Fruit fly (Drosophila melanogaster): ENCODE measurements around the gene CG6788.

The CG6788 gene

dm6 chrX:17887877-17888276 is at the start of gene CG6788:
Gene CG6788, plus strand, starts transcription at chrX:17888177.
- no peak for TF ChIP-seq gl (tag; optimal IDR thresholded peaks at IDR 0.05)
- no peak for TF ChIP-seq CG8301 (tag; optimal IDR thresholded peaks at IDR 0.05)
- no peak for TF ChIP-seq EcR (GFP tag; optimal IDR thresholded peaks at IDR 0.05)
- TF ChIP-seq CG8159 (tag; optimal IDR thresholded peaks at IDR 0.05) = no peak
- TF ChIP-seq CG14655 (GFP tag; optimal IDR thresholded peaks at IDR 0.05) = no peak
- TF ChIP-seq CG13204 (GFP tag; optimal IDR thresholded peaks at IDR 0.05) = no peak
- no peak for TF ChIP-seq D1 (tag; optimal IDR thresholded peaks at IDR 0.05)
- no peak for TF ChIP-seq CG32121 (GFP tag; IDR thresholded peaks at IDR 0.05)
- no peak for TF ChIP-seq CG34367 (tag; optimal IDR thresholded peaks at IDR 0.05)
- no peak for TF ChIP-seq CG15710 (tag; optimal IDR thresholded peaks at IDR 0.05)
- no peak for TF ChIP-seq Ets98B (GFP tag; IDR thresholded peaks at IDR 0.05)
- TF ChIP-seq CG9948 (tag; optimal IDR thresholded peaks at IDR 0.05) = no peak
- TF ChIP-seq CG4496 (GFP tag; IDR thresholded peaks at IDR 0.05) = no peak
- TF ChIP-seq CG17806 (tag; optimal IDR thresholded peaks at IDR 0.05) = no peak

dm6 chrX:17841923-17842322 is 46.1 kb upstream of the CG6788 start, which contains the start of gene Taf9:
Gene Taf9, plus strand, starts transcription at chrX:17842161.
- TF ChIP-seq Ets98B (GFP tag; IDR thresholded peaks at IDR 0.05) (no peak), CG4496 (GFP tag; IDR thresholded peaks at IDR 0.05) (peak; percentile 40; the same call in 1 of the 3 replicates)

- TF ChIP-seq CG14655 (GFP tag; optimal IDR thresholded peaks at IDR 0.05) = no peak
- peak; percentile 72 for TF ChIP-seq gl (tag; optimal IDR thresholded peaks at IDR 0.05)
- no peak for TF ChIP-seq D1 (tag; optimal IDR thresholded peaks at IDR 0.05)
- TF ChIP-seq CG10348 (GFP tag; IDR thresholded peaks at IDR 0.05) = peak; percentile 87
- peak; percentile 91 for TF ChIP-seq CG17806 (tag; optimal IDR thresholded peaks at IDR 0.05)
- TF ChIP-seq CG8301 (tag; optimal IDR thresholded peaks at IDR 0.05) = peak; percentile 90
- peak; percentile 96 for TF ChIP-seq CG15710 (tag; optimal IDR thresholded peaks at IDR 0.05)
- peak; percentile 95 for TF ChIP-seq CG32121 (GFP tag; IDR thresholded peaks at IDR 0.05)
- TF ChIP-seq rn (GFP tag; IDR thresholded peaks at IDR 0.05) = peak; percentile 94
- no peak for TF ChIP-seq Pif1A (GFP tag; optimal IDR thresholded peaks at IDR 0.05)
- TF ChIP-seq CG34367 (tag; optimal IDR thresholded peaks at IDR 0.05) = peak; percentile 82
- TF ChIP-seq CG13204 (GFP tag; optimal IDR thresholded peaks at IDR 0.05) = no peak
- TF ChIP-seq Snoo (tag; optimal IDR thresholded peaks at IDR 0.05) = peak; percentile 88
- TF ChIP-seq Pif1B (GFP tag; optimal IDR thresholded peaks at IDR 0.05) = peak; percentile 85
- TF ChIP-seq CG9948 (tag; optimal IDR thresholded peaks at IDR 0.05) = peak; percentile 86
- peak; percentile 93 for TF ChIP-seq fd96Ca (GFP tag; IDR thresholded peaks at IDR 0.05)
- TF ChIP-seq CG8159 (tag; optimal IDR thresholded peaks at IDR 0.05) = peak; percentile 94
- peak; percentile 91 for TF ChIP-seq Ets98B (GFP tag; IDR thresholded peaks at IDR 0.05)
- TF ChIP-seq CG4496 (GFP tag; IDR thresholded peaks at IDR 0.05) = peak; percentile 97
- peak; percentile 94 for TF ChIP-seq CG12605 (GFP tag; IDR thresholded peaks at IDR 0.05)
- TF ChIP-seq EcR (GFP tag; optimal IDR thresholded peaks at IDR 0.05) = peak; percentile 40
Observed at dm6 chrX:17844623-17845022, 43.4 kb upstream of the CG6788 start, which contains the start of the genes CG8142 and Ucp4A. Gene CG8142, minus strand, starts transcription at chrX:17844704. Gene Ucp4A, plus strand, starts transcription at chrX:17844949.

- TF ChIP-seq CG34367 (tag; optimal IDR thresholded peaks at IDR 0.05) = no peak
- TF ChIP-seq CG13204 (GFP tag; optimal IDR thresholded peaks at IDR 0.05) = no peak
- TF ChIP-seq Pif1B (GFP tag; optimal IDR thresholded peaks at IDR 0.05) = no peak
- TF ChIP-seq CG32121 (GFP tag; IDR thresholded peaks at IDR 0.05) = no peak
- no peak for TF ChIP-seq Ets98B (GFP tag; IDR thresholded peaks at IDR 0.05)
- TF ChIP-seq rn (GFP tag; IDR thresholded peaks at IDR 0.05) = no peak
- no peak for TF ChIP-seq CG15710 (tag; optimal IDR thresholded peaks at IDR 0.05)
- TF ChIP-seq CG12605 (GFP tag; IDR thresholded peaks at IDR 0.05) = no peak
- no peak for TF ChIP-seq CG4496 (GFP tag; IDR thresholded peaks at IDR 0.05)
- TF ChIP-seq Snoo (tag; optimal IDR thresholded peaks at IDR 0.05) = no peak
- no peak for TF ChIP-seq CG9948 (tag; optimal IDR thresholded peaks at IDR 0.05)
- no peak for TF ChIP-seq CG17806 (tag; optimal IDR thresholded peaks at IDR 0.05)
- TF ChIP-seq gl (tag; optimal IDR thresholded peaks at IDR 0.05) = no peak
- TF ChIP-seq Pif1A (GFP tag; optimal IDR thresholded peaks at IDR 0.05) = no peak
- TF ChIP-seq D1 (tag; optimal IDR thresholded peaks at IDR 0.05) = no peak
- TF ChIP-seq fd96Ca (GFP tag; IDR thresholded peaks at IDR 0.05) = no peak
- no peak for TF ChIP-seq EcR (GFP tag; optimal IDR thresholded peaks at IDR 0.05)
- TF ChIP-seq CG14655 (GFP tag; optimal IDR thresholded peaks at IDR 0.05) = no peak
Observed at dm6 chrX:17845820-17846379, 42.1 kb upstream of the CG6788 start.

- TF ChIP-seq gl (tag; optimal IDR thresholded peaks at IDR 0.05) (no peak), CG34367 (tag; optimal IDR thresholded peaks at IDR 0.05) (no peak), CG14655 (GFP tag; optimal IDR thresholded peaks at IDR 0.05) (no peak), CG32121 (GFP tag; IDR thresholded peaks at IDR 0.05) (no peak), D1 (tag; optimal IDR thresholded peaks at IDR 0.05) (no peak), CG8159 (tag; optimal IDR thresholded peaks at IDR 0.05) (no peak), CG17806 (tag; optimal IDR thresholded peaks at IDR 0.05) (no peak), Pif1B (GFP tag; optimal IDR thresholded peaks at IDR 0.05) (no peak), fd96Ca (GFP tag; IDR thresholded peaks at IDR 0.05) (peak; percentile 20; the same call in 1 of the 3 replicates), EcR (GFP tag; optimal IDR thresholded peaks at IDR 0.05) (peak; percentile 7), Snoo (tag; optimal IDR thresholded peaks at IDR 0.05) (peak; percentile 21), CG4496 (GFP tag; IDR thresholded peaks at IDR 0.05) (peak; percentile 28; the same call in 1 of the 3 replicates), rn (GFP tag; IDR thresholded peaks at IDR 0.05) (no peak), CG13204 (GFP tag; optimal IDR thresholded peaks at IDR 0.05) (no peak)
Observed at dm6 chrX:17850179-17850578, 37.8 kb upstream of the CG6788 start, which contains the start of the genes CG15814 and Spt7. Gene CG15814, minus strand, starts transcription at chrX:17850342. Gene Spt7, plus strand, starts transcription at chrX:17850460.

dm6 chrX:17852457-17852856 is 35.5 kb upstream of the CG6788 start, which contains the start of gene CG32554:
Gene CG32554, minus strand, starts transcription at chrX:17852685.
- TF ChIP-seq CG34367 (tag; optimal IDR thresholded peaks at IDR 0.05) (no peak), CG10348 (GFP tag; IDR thresholded peaks at IDR 0.05) (no peak), Pif1B (GFP tag; optimal IDR thresholded peaks at IDR 0.05) (no peak), CG8301 (tag; optimal IDR thresholded peaks at IDR 0.05) (no peak), CG32121 (GFP tag; IDR thresholded peaks at IDR 0.05) (no peak), EcR (GFP tag; optimal IDR thresholded peaks at IDR 0.05) (no peak), CG14655 (GFP tag; optimal IDR thresholded peaks at IDR 0.05) (no peak), Snoo (tag; optimal IDR thresholded peaks at IDR 0.05) (no peak), Ets98B (GFP tag; IDR thresholded peaks at IDR 0.05) (no peak), CG4496 (GFP tag; IDR thresholded peaks at IDR 0.05) (no peak), fd96Ca (GFP tag; IDR thresholded peaks at IDR 0.05) (no peak)

Data from whole organism, pupa.